Worm (Caenorhabditis elegans) whole organism, midembryonic: ENCODE results near the gene esyt-2.

Source experiments
- T22C8.4 ChIP-seq: fragments of 200-800 bp; sonication (Bioruptor generic); IDR thresholded peaks from 2 replicates; pipeline ENCODE4 v1.3.6; 2022; ENCODE audit warnings: missing genetic modification characterization, missing compliant biosample characterization
- cog-1 ChIP-seq: sonication (generic microtip); optimal IDR thresholded peaks from 2 replicates; lab custom pipeline; 2016; ENCODE audit warnings: missing genetic modification characterization, missing compliant biosample characterization
- flt-1 ChIP-seq: fragments of 200-800 bp; sonication (Bioruptor generic); IDR thresholded peaks from 2 replicates; pipeline ENCODE4 v1.3.6; 2022; ENCODE audit warnings: missing genetic modification characterization, missing compliant biosample characterization
- klf-2 ChIP-seq: fragments of 200-800 bp; sonication (Bioruptor generic); conservative IDR thresholded peaks from 2 replicates; pipeline ENCODE4 v1.3.6; 2022; ENCODE audit warnings: missing genetic modification reagents, missing genetic modification characterization, missing compliant biosample characterization
- med-1 ChIP-seq: sonication (generic microtip); optimal IDR thresholded peaks from 2 replicates; lab custom pipeline; 2017; ENCODE audit warnings: missing genetic modification characterization, mild to moderate bottlenecking, missing compliant biosample characterization, antibody characterized with exemption, missing genetic modification reagents; ENCODE audit not compliant: insufficient read depth
- ref-1 ChIP-seq: fragments of 200-800 bp; sonication (Bioruptor generic); conservative IDR thresholded peaks from 2 replicates; pipeline ENCODE4 v1.3.6; 2022; ENCODE audit warnings: missing genetic modification reagents, missing genetic modification characterization, missing compliant biosample characterization
- tab-1 ChIP-seq: fragments of 200-800 bp; sonication (Bioruptor generic); IDR thresholded peaks from 2 replicates; pipeline ENCODE4 v1.3.6; 2022; ENCODE audit warnings: missing genetic modification characterization, missing compliant biosample characterization
- ztf-23 ChIP-seq: fragments of 200-800 bp; sonication (Bioruptor generic); IDR thresholded peaks from 2 replicates; pipeline ENCODE4 v1.3.6; 2022; ENCODE audit warnings: missing genetic modification reagents, missing genetic modification characterization, missing compliant biosample characterization
- ztf-29 ChIP-seq: fragments of 200-800 bp; sonication (Bioruptor generic); IDR thresholded peaks from 2 replicates; pipeline ENCODE4 v1.3.6; 2022; ENCODE audit warnings: missing genetic modification reagents, missing genetic modification characterization, missing compliant biosample characterization

DNA sequence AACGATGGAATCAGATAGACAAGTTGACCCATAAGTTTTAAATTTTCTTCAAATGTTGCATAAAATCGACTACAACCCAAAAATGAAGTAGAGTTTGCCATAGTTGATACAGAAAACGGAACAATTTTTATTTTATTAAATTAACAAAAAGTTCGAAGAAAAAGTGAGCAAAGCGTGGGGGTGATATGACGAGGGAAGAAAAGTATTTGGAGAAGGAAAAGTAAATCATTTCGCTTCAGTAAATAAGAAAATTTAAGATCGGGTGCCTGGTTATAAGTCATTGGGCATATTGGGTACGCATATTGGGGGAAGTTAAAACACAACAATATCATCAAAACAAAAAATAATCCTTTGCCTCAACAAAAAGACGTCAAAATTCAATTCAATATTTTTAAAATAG, 35.1 kb upstream of the esyt-2 start, which contains the start of gene srg-6:
- TF ChIP-seq cog-1 (tag; lab: Kevin White, UChicago) = no peak
- TF ChIP-seq ref-1 = no peak
- TF ChIP-seq klf-2 (GFP tag; lab: Robert Waterston, UW) = no peak
- no peak for TF ChIP-seq ztf-23 (GFP tag; lab: Robert Waterston, UW)
- TF ChIP-seq T22C8.4 (GFP tag; lab: Robert Waterston, UW) = no peak
- no peak for TF ChIP-seq tab-1 (GFP tag; lab: Robert Waterston, UW)
- TF ChIP-seq ztf-29 = no peak
- no peak for TF ChIP-seq flt-1 (GFP tag; lab: Robert Waterston, UW)
- TF ChIP-seq med-1 (GFP tag; lab: Kevin White, UChicago) = no peak
